Fruit fly (Drosophila melanogaster) whole organism, embryonic: ENCODE data around the gene bmm.
A peak's percentile ranks its signal among the peaks of the same experiment; 100 is the strongest.

ENCODE experiments used
- Bteb2 ChIP-seq: fragments of 200-800 bp; sonication (Bioruptor generic); optimal IDR thresholded peaks from 2 replicates; lab custom pipeline; 2016; ENCODE audit warnings: missing biosample characterization, missing genetic modification characterization
- CG11398 ChIP-seq: fragments of 200-800 bp; sonication (Bioruptor generic); optimal IDR thresholded peaks from 2 replicates; lab custom pipeline; 2016; ENCODE audit warnings: missing biosample characterization, missing genetic modification characterization
- CG11695 ChIP-seq: fragments of 200-800 bp; sonication (Bioruptor generic); IDR thresholded peaks from 3 replicates; pipeline ENCODE4 v1.3.6; 2022; ENCODE audit warnings: missing biosample characterization, missing genetic modification characterization
- CG12071 ChIP-seq: fragments of 200-800 bp; sonication (Bioruptor generic); optimal IDR thresholded peaks from 3 replicates; lab custom pipeline; 2018; ENCODE audit warnings: missing biosample characterization, mild to moderate bottlenecking, missing genetic modification characterization
- CG12236 ChIP-seq: fragments of 200-800 bp; sonication (Bioruptor generic); optimal IDR thresholded peaks from 2 replicates; lab custom pipeline; 2016; ENCODE audit warnings: missing biosample characterization, missing genetic modification characterization
- CG12659 ChIP-seq: fragments of 200-800 bp; sonication (Bioruptor generic); optimal IDR thresholded peaks from 3 replicates; lab custom pipeline; 2017; ENCODE audit warnings: mild to moderate bottlenecking, missing biosample characterization, missing genetic modification reagents, missing genetic modification characterization
- CG12769 ChIP-seq: fragments of 200-800 bp; sonication (Bioruptor generic); optimal IDR thresholded peaks from 2 replicates; lab custom pipeline; 2019; ENCODE audit warnings: missing biosample characterization, mild to moderate bottlenecking, missing genetic modification characterization, moderate library complexity
- CG14667 ChIP-seq: fragments of 200-800 bp; sonication (Bioruptor generic); IDR thresholded peaks from 2 replicates; pipeline ENCODE4 v1.3.6; 2022; ENCODE audit warnings: missing biosample characterization, missing genetic modification characterization
- CG15073 ChIP-seq: fragments of 200-800 bp; sonication (Bioruptor generic); optimal IDR thresholded peaks from 2 replicates; lab custom pipeline; 2016; ENCODE audit warnings: missing biosample characterization, missing genetic modification characterization
- CG1647 ChIP-seq: fragments of 200-800 bp; sonication (Bioruptor generic); optimal IDR thresholded peaks from 3 replicates; lab custom pipeline; 2016; ENCODE audit warnings: missing biosample characterization, missing genetic modification characterization
- CG16779 ChIP-seq: fragments of 200-800 bp; sonication (Bioruptor generic); IDR thresholded peaks from 2 replicates; pipeline ENCODE4 v1.3.6; 2022; ENCODE audit warnings: missing biosample characterization, missing genetic modification characterization
- CG16815 ChIP-seq: fragments of 200-800 bp; sonication (Bioruptor generic); optimal IDR thresholded peaks from 3 replicates; lab custom pipeline; 2017; ENCODE audit warnings: missing biosample characterization, mild to moderate bottlenecking, missing genetic modification characterization
- CG16863 ChIP-seq: fragments of 200-800 bp; sonication (Bioruptor generic); optimal IDR thresholded peaks from 3 replicates; lab custom pipeline; 2016; ENCODE audit warnings: missing biosample characterization, missing genetic modification characterization
- CG17385 ChIP-seq: fragments of 200-800 bp; sonication (Bioruptor generic); optimal IDR thresholded peaks from 3 replicates; lab custom pipeline; 2018; ENCODE audit warnings: missing biosample characterization, mild to moderate bottlenecking, missing genetic modification characterization
- CG17568 ChIP-seq: fragments of 200-800 bp; sonication (Bioruptor generic); optimal IDR thresholded peaks from 2 replicates; lab custom pipeline; 2018; ENCODE audit warnings: missing biosample characterization, mild to moderate bottlenecking, missing genetic modification characterization, moderate library complexity
- CG17802 ChIP-seq: fragments of 200-800 bp; sonication (Bioruptor generic); optimal IDR thresholded peaks from 2 replicates; lab custom pipeline; 2018; ENCODE audit warnings: missing biosample characterization, mild to moderate bottlenecking, missing genetic modification characterization, moderate library complexity
- CG18262 ChIP-seq: fragments of 200-800 bp; optimal IDR thresholded peaks from 3 replicates; lab custom pipeline; 2019; ENCODE audit warnings: missing biosample characterization, mild to moderate bottlenecking, missing genetic modification characterization, moderate library complexity
- CG3065 ChIP-seq: fragments of 200-800 bp; sonication (Bioruptor generic); optimal IDR thresholded peaks from 2 replicates; lab custom pipeline; 2016; ENCODE audit warnings: missing biosample characterization, missing genetic modification characterization
- CG4707 ChIP-seq: fragments of 200-800 bp; sonication (Bioruptor generic); optimal IDR thresholded peaks from 2 replicates; lab custom pipeline; 2018; ENCODE audit warnings: missing biosample characterization, mild to moderate bottlenecking, missing genetic modification characterization, moderate library complexity
- CG5245 ChIP-seq: fragments of 200-800 bp; sonication (Bioruptor generic); optimal IDR thresholded peaks from 3 replicates; lab custom pipeline; 2016; ENCODE audit warnings: missing biosample characterization, missing genetic modification characterization
- CG6272 ChIP-seq: fragments of 200-800 bp; sonication (Bioruptor generic); IDR thresholded peaks from 2 replicates; pipeline ENCODE4 v1.3.6; 2022; ENCODE audit warnings: missing biosample characterization, missing genetic modification characterization
- D19B ChIP-seq: fragments of 200-800 bp; sonication (Bioruptor generic); optimal IDR thresholded peaks from 2 replicates; lab custom pipeline; 2017; ENCODE audit warnings: missing biosample characterization, mild to moderate bottlenecking, missing genetic modification characterization
- Deaf1 ChIP-seq: fragments of 200-800 bp; optimal IDR thresholded peaks from 3 replicates; lab custom pipeline; 2019; ENCODE audit warnings: missing biosample characterization, mild to moderate bottlenecking, missing genetic modification characterization, moderate library complexity
- Dp ChIP-seq: fragments of 200-800 bp; sonication (Bioruptor generic); optimal IDR thresholded peaks from 2 replicates; lab custom pipeline; 2018; ENCODE audit warnings: missing biosample characterization, mild to moderate bottlenecking, missing genetic modification characterization, moderate library complexity
- HLH54F ChIP-seq: fragments of 200-800 bp; sonication (Bioruptor generic); optimal IDR thresholded peaks from 3 replicates; lab custom pipeline; 2016; ENCODE audit warnings: missing biosample characterization, missing genetic modification characterization
- Max ChIP-seq: fragments of 200-800 bp; sonication (Bioruptor generic); optimal IDR thresholded peaks from 2 replicates; lab custom pipeline; 2016; ENCODE audit warnings: missing biosample characterization, mild to moderate bottlenecking, missing genetic modification characterization
- Myb ChIP-seq: fragments of 200-800 bp; sonication (Bioruptor generic); optimal IDR thresholded peaks from 2 replicates; lab custom pipeline; 2016; ENCODE audit warnings: missing biosample characterization, missing genetic modification characterization
- Oli ChIP-seq: fragments of 200-800 bp; sonication (Bioruptor generic); optimal IDR thresholded peaks from 2 replicates; lab custom pipeline; 2018; ENCODE audit warnings: missing biosample characterization, mild to moderate bottlenecking, missing genetic modification characterization, moderate library complexity
- Ptx1 ChIP-seq: fragments of 200-800 bp; sonication (Bioruptor generic); IDR thresholded peaks from 2 replicates; pipeline ENCODE4 v1.3.6; 2022; ENCODE audit warnings: missing biosample characterization, missing genetic modification characterization
- Six4 ChIP-seq: fragments of 200-800 bp; sonication (Bioruptor generic); optimal IDR thresholded peaks from 2 replicates; lab custom pipeline; 2016; ENCODE audit warnings: missing biosample characterization, missing genetic modification characterization
- Sry-β ChIP-seq: fragments of 200-800 bp; sonication (Bioruptor generic); optimal IDR thresholded peaks from 2 replicates; lab custom pipeline; 2018; ENCODE audit warnings: missing biosample characterization, mild to moderate bottlenecking, missing genetic modification characterization, moderate library complexity
- az2 ChIP-seq: fragments of 200-800 bp; sonication (Bioruptor generic); optimal IDR thresholded peaks from 3 replicates; lab custom pipeline; 2016; ENCODE audit warnings: missing biosample characterization, missing genetic modification characterization
- chm ChIP-seq: fragments of 200-800 bp; sonication (Bioruptor generic); IDR thresholded peaks from 2 replicates; pipeline ENCODE4 v1.3.6; 2022; ENCODE audit warnings: missing biosample characterization, missing genetic modification characterization
- da ChIP-seq: fragments of 200-800 bp; sonication (Bioruptor generic); optimal IDR thresholded peaks from 2 replicates; lab custom pipeline; 2016; ENCODE audit warnings: missing biosample characterization, missing genetic modification characterization
- dm ChIP-seq: fragments of 200-800 bp; sonication (Bioruptor generic); optimal IDR thresholded peaks from 3 replicates; lab custom pipeline; 2016; ENCODE audit warnings: missing biosample characterization, missing genetic modification characterization
- exex ChIP-seq: fragments of 200-800 bp; sonication (Bioruptor generic); optimal IDR thresholded peaks from 4 replicates; lab custom pipeline; 2018; ENCODE audit warnings: missing biosample characterization, mild to moderate bottlenecking, missing genetic modification characterization, moderate library complexity
- h ChIP-seq: fragments of >200 bp; optimal IDR thresholded peaks from 2 replicates; lab custom pipeline; 2017
- her ChIP-seq: fragments of 200-800 bp; sonication (Bioruptor generic); optimal IDR thresholded peaks from 2 replicates; lab custom pipeline; 2016; ENCODE audit warnings: missing biosample characterization, missing genetic modification characterization
- hth ChIP-seq: fragments of >200 bp; optimal IDR thresholded peaks from 2 replicates; lab custom pipeline; 2017; ENCODE audit warnings: inconsistent platforms
- klu ChIP-seq: fragments of 200-800 bp; sonication (Bioruptor generic); IDR thresholded peaks from 2 replicates; pipeline ENCODE4 v1.3.6; 2022; ENCODE audit warnings: missing biosample characterization, missing genetic modification characterization
- knrl ChIP-seq: fragments of 200-800 bp; sonication (Bioruptor generic); IDR thresholded peaks from 3 replicates; pipeline ENCODE4 v1.3.6; 2022; ENCODE audit warnings: missing biosample characterization, missing genetic modification characterization; ENCODE audit not compliant: partially characterized antibody
- mld ChIP-seq: fragments of 200-800 bp; sonication (Bioruptor generic); IDR thresholded peaks from 3 replicates; pipeline ENCODE4 v1.3.6; 2022; ENCODE audit warnings: missing biosample characterization, missing genetic modification characterization; ENCODE audit not compliant: partially characterized antibody
- pho ChIP-seq: fragments of 200-800 bp; sonication (Bioruptor generic); optimal IDR thresholded peaks from 2 replicates; lab custom pipeline; 2016; ENCODE audit warnings: missing biosample characterization, missing genetic modification characterization
- phol ChIP-seq: fragments of 200-800 bp; sonication (Bioruptor generic); optimal IDR thresholded peaks from 3 replicates; lab custom pipeline; 2018; ENCODE audit warnings: missing biosample characterization, mild to moderate bottlenecking, missing genetic modification characterization, moderate library complexity
- sima ChIP-seq: fragments of 200-800 bp; sonication (Bioruptor generic); optimal IDR thresholded peaks from 2 replicates; lab custom pipeline; 2016; ENCODE audit warnings: missing biosample characterization, missing genetic modification characterization
- sisA ChIP-seq: fragments of 200-800 bp; sonication (Bioruptor generic); IDR thresholded peaks from 2 replicates; pipeline ENCODE4 v1.3.6; 2022; ENCODE audit warnings: missing biosample characterization, missing genetic modification characterization
- trh ChIP-seq: fragments of 200-800 bp; sonication (Bioruptor generic); optimal IDR thresholded peaks from 2 replicates; lab custom pipeline; 2016; ENCODE audit warnings: missing biosample characterization, missing genetic modification characterization
- twi ChIP-seq: fragments of 200-800 bp; optimal IDR thresholded peaks from 2 replicates; lab custom pipeline; 2019; ENCODE audit warnings: missing biosample characterization, mild to moderate bottlenecking, missing genetic modification characterization, moderate library complexity
- vfl ChIP-seq: fragments of 200-800 bp; sonication (Bioruptor generic); optimal IDR thresholded peaks from 2 replicates; lab custom pipeline; 2016; ENCODE audit warnings: missing biosample characterization, missing genetic modification characterization
- zen ChIP-seq: fragments of 200-800 bp; sonication (Bioruptor generic); optimal IDR thresholded peaks from 3 replicates; lab custom pipeline; 2018; ENCODE audit warnings: missing biosample characterization, mild to moderate bottlenecking, missing genetic modification characterization, moderate library complexity

The bmm gene

dm6 chr3L:14755951-14756723 lies 30.1 kb downstream of the bmm start (continued):
- TF ChIP-seq CG14667 = peak; percentile 67
- no peak for TF ChIP-seq sima (GFP tag; lab: Kevin White, UChicago)
- peak; percentile 87 for TF ChIP-seq CG18262 (tag; lab: Kevin White, UChicago)
- no peak for TF ChIP-seq da (GFP tag; lab: Kevin White, UChicago)
- TF ChIP-seq Sry-β (GFP tag; lab: Kevin White, UChicago) = no peak
- no peak; the same call in 1 of the 2 replicates for TF ChIP-seq chm (GFP tag; lab: Robert Waterston, UW)
- peak; percentile 59 for TF ChIP-seq Six4 (GFP tag; lab: Kevin White, UChicago)
- TF ChIP-seq CG1647 = peak; percentile 72
- peak; percentile 19 for TF ChIP-seq dm
- no peak for TF ChIP-seq CG17802 (tag; lab: Kevin White, UChicago)
- TF ChIP-seq mld (GFP tag; lab: Robert Waterston, UW) = no peak
- TF ChIP-seq trh = peak; percentile 28
- peak; percentile 32 for TF ChIP-seq zen
- no peak for TF ChIP-seq CG11398
- TF ChIP-seq CG12659 (GFP tag; lab: Kevin White, UChicago) = peak; percentile 95
- TF ChIP-seq CG17568 (GFP tag; lab: Kevin White, UChicago) = peak; percentile 83
- TF ChIP-seq Myb = peak; percentile 42
- peak; percentile 85 for TF ChIP-seq Bteb2 (GFP tag; lab: Kevin White, UChicago)
- no peak for TF ChIP-seq her (GFP tag; lab: Kevin White, UChicago)
- peak; percentile 10 for TF ChIP-seq CG12236 (GFP tag; lab: Kevin White, UChicago)
- TF ChIP-seq phol (tag; lab: Kevin White, UChicago) = peak; percentile 91
- TF ChIP-seq h (lab: Kevin White, UChicago) = no peak
- peak; percentile 87 for TF ChIP-seq HLH54F (GFP tag; lab: Kevin White, UChicago)
- peak; percentile 82 for TF ChIP-seq Max (GFP tag; lab: Kevin White, UChicago)
- peak; percentile 68 for TF ChIP-seq CG12071 (GFP tag; lab: Kevin White, UChicago)
- TF ChIP-seq CG16815 (GFP tag; lab: Kevin White, UChicago) = peak; percentile 78
- no peak for TF ChIP-seq hth (lab: Kevin White, UChicago)
- TF ChIP-seq twi (tag; lab: Kevin White, UChicago) = peak; percentile 59
- peak; percentile 80 for TF ChIP-seq D19B
- TF ChIP-seq CG11695 (GFP tag; lab: Robert Waterston, UW) = peak; percentile 87; the same call in 2 of the 3 replicates
- TF ChIP-seq Dp = no peak
- TF ChIP-seq CG16779 = 0 out of 2 replicates have a peak, but pooled peaks have one; percentile 41
- no peak for TF ChIP-seq CG3065 (GFP tag; lab: Kevin White, UChicago)
- peak; percentile 71 for TF ChIP-seq CG6272 (GFP tag; lab: Robert Waterston, UW)
- no peak for TF ChIP-seq CG12769 (tag; lab: Kevin White, UChicago)
- peak; percentile 86 for TF ChIP-seq sisA (GFP tag; lab: Robert Waterston, UW)
- peak; percentile 62 for TF ChIP-seq Deaf1 (tag; lab: Kevin White, UChicago)
- peak; percentile 37 for TF ChIP-seq CG15073 (GFP tag; lab: Kevin White, UChicago)
- TF ChIP-seq az2 (GFP tag; lab: Kevin White, UChicago) = peak; percentile 81
- TF ChIP-seq CG4707 (GFP tag; lab: Kevin White, UChicago) = peak; percentile 48
- peak; percentile 81 for TF ChIP-seq CG17385 (GFP tag; lab: Kevin White, UChicago)
- TF ChIP-seq Oli (tag; lab: Kevin White, UChicago) = peak; percentile 94
- TF ChIP-seq CG16863 (GFP tag; lab: Kevin White, UChicago) = peak; percentile 62
- TF ChIP-seq pho (GFP tag; lab: Kevin White, UChicago) = peak; percentile 77
- TF ChIP-seq klu (GFP tag; lab: Robert Waterston, UW) = peak; percentile 66
- peak; percentile 56 for TF ChIP-seq exex
- TF ChIP-seq Ptx1 (GFP tag; lab: Robert Waterston, UW) = peak; percentile 90
- no peak for TF ChIP-seq knrl
- peak; percentile 70 for TF ChIP-seq CG5245 (GFP tag; lab: Kevin White, UChicago)
- peak; percentile 76 for TF ChIP-seq vfl (GFP tag; lab: Kevin White, UChicago)
